Worm (Caenorhabditis elegans): ENCODE results near the gene miz-1.
A peak's percentile ranks its signal among the peaks of the same experiment; 100 is the strongest.

Gene miz-1

ce11 chrIV:10825383-10825782, 13.2 kb downstream of the miz-1 start:
- no peak for TF ChIP-seq zag-1 (tag; optimal IDR thresholded peaks at IDR 0.05)
- TF ChIP-seq gmeb-1 (tag; optimal IDR thresholded peaks at IDR 0.05), result no peak
- TF ChIP-seq ceh-82 (tag; optimal IDR thresholded peaks at IDR 0.05), result no peak
- no peak for TF ChIP-seq nhr-10 (tag; optimal IDR thresholded peaks at IDR 0.05)
- no peak for TF ChIP-seq mab-5 (tag; optimal IDR thresholded peaks at IDR 0.05)
- no peak for TF ChIP-seq ztf-1 (GFP tag; conservative IDR thresholded peaks at IDR 0.05)
- TF ChIP-seq peb-1 (tag; optimal IDR thresholded peaks at IDR 0.05), result no peak
- no peak for TF ChIP-seq nhr-23 (tag; optimal IDR thresholded peaks at IDR 0.05)
- TF ChIP-seq Y55F3AM.14 (GFP tag; optimal IDR thresholded peaks at IDR 0.05), result no peak
- no peak for TF ChIP-seq egl-27 (tag; optimal IDR thresholded peaks at IDR 0.05)
- no peak for TF ChIP-seq skn-1 (tag; optimal IDR thresholded peaks at IDR 0.05)
- TF ChIP-seq nhr-237 (tag; optimal IDR thresholded peaks at IDR 0.05), result no peak
- no peak for TF ChIP-seq lin-11 (tag; optimal IDR thresholded peaks at IDR 0.05)
- no peak for TF ChIP-seq ztf-4 (tag; optimal IDR thresholded peaks at IDR 0.05)

ce11 chrIV:10826029-10826428, 13.8 kb downstream of the miz-1 start:
- TF ChIP-seq blmp-1 (tag; optimal IDR thresholded peaks at IDR 0.05; ENCODE audit: insufficient read depth), result no peak
- TF ChIP-seq nhr-129 (tag; optimal IDR thresholded peaks at IDR 0.05), result peak; percentile 9
- no peak for TF ChIP-seq peb-1 (tag; optimal IDR thresholded peaks at IDR 0.05)

- TF ChIP-seq ztf-1 (GFP tag; conservative IDR thresholded peaks at IDR 0.05), result no peak
- TF ChIP-seq crh-2 (tag; optimal IDR thresholded peaks at IDR 0.05), result no peak
- TF ChIP-seq blmp-1 (tag; optimal IDR thresholded peaks at IDR 0.05; ENCODE audit: insufficient read depth), result no peak
- no peak for TF ChIP-seq ztf-11 (tag; optimal IDR thresholded peaks at IDR 0.05)
Measured at ce11 chrIV:10828049-10828448, 15.8 kb downstream of the miz-1 start, which contains the start of gene npax-3. Gene npax-3, minus strand, starts transcription at chrIV:10828149.

ce11 chrIV:10832148-10832547, 19.9 kb downstream of the miz-1 start, which contains the start of gene best-15:
Gene best-15, minus strand, starts transcription at chrIV:10832248.
- no peak for TF ChIP-seq dmd-4 (tag; optimal IDR thresholded peaks at IDR 0.05)
- TF ChIP-seq ama-1 (optimal IDR thresholded peaks at IDR 0.05), result no peak
- no peak for TF ChIP-seq gmeb-1 (tag; optimal IDR thresholded peaks at IDR 0.05)
- no peak for TF ChIP-seq nhr-237 (tag; optimal IDR thresholded peaks at IDR 0.05)
- TF ChIP-seq unc-39 (tag; optimal IDR thresholded peaks at IDR 0.05), result no peak

- no peak for TF ChIP-seq nhr-10 (tag; optimal IDR thresholded peaks at IDR 0.05)
- TF ChIP-seq C34F6.9 (tag; optimal IDR thresholded peaks at IDR 0.05), result no peak
- TF ChIP-seq R02D3.7 (tag; optimal IDR thresholded peaks at IDR 0.05), result no peak
- TF ChIP-seq nhr-6 (tag; optimal IDR thresholded peaks at IDR 0.05), result no peak
- TF ChIP-seq skn-1 (tag; optimal IDR thresholded peaks at IDR 0.05), result no peak
- no peak for TF ChIP-seq sma-9 (GFP tag; optimal IDR thresholded peaks at IDR 0.05)
- no peak for TF ChIP-seq sma-9 (tag; optimal IDR thresholded peaks at IDR 0.05)
- no peak for TF ChIP-seq nhr-237 (tag; optimal IDR thresholded peaks at IDR 0.05)
- TF ChIP-seq ztf-4 (tag; optimal IDR thresholded peaks at IDR 0.05), result no peak
- TF ChIP-seq lin-11 (tag; optimal IDR thresholded peaks at IDR 0.05), result no peak
- no peak for TF ChIP-seq elt-3 (tag; optimal IDR thresholded peaks at IDR 0.05)
- TF ChIP-seq ceh-82 (tag; optimal IDR thresholded peaks at IDR 0.05), result no peak
- TF ChIP-seq nhr-77 (tag; optimal IDR thresholded peaks at IDR 0.05), result no peak
- TF ChIP-seq dmd-4 (tag; optimal IDR thresholded peaks at IDR 0.05), result no peak
- TF ChIP-seq nhr-12 (tag; optimal IDR thresholded peaks at IDR 0.05), result no peak
Measured at ce11 chrIV:10842232-10842631, 30.0 kb downstream of the miz-1 start.

ce11 chrIV:10842705-10843364, 30.6 kb downstream of the miz-1 start, which contains the start of gene T11G6.5:
Gene T11G6.5, minus strand, starts transcription at chrIV:10842755.
- TF ChIP-seq skn-1 (tag; optimal IDR thresholded peaks at IDR 0.05) (no peak), unc-55 (GFP tag; optimal IDR thresholded peaks at IDR 0.05) (peak; percentile 41), R02D3.7 (tag; optimal IDR thresholded peaks at IDR 0.05) (no peak), egl-27 (tag; optimal IDR thresholded peaks at IDR 0.05) (no peak), snpc-4 (tag; optimal IDR thresholded peaks at IDR 0.05) (no peak), nhr-129 (tag; optimal IDR thresholded peaks at IDR 0.05) (peak; percentile 19), mbf-1 (tag; optimal IDR thresholded peaks at IDR 0.05) (no peak), lsy-2 (tag; optimal IDR thresholded peaks at IDR 0.05) (peak; percentile 76 to 95), blmp-1 (tag; optimal IDR thresholded peaks at IDR 0.05; ENCODE audit: insufficient read depth) (no peak), nhr-11 (tag; optimal IDR thresholded peaks at IDR 0.05) (no peak), aly-2 (tag; optimal IDR thresholded peaks at IDR 0.05) (no peak), lin-13 (GFP tag; optimal IDR thresholded peaks at IDR 0.05) (peak; percentile 26), unc-39 (tag; optimal IDR thresholded peaks at IDR 0.05) (no peak), F13H6.1 (tag; optimal IDR thresholded peaks at IDR 0.05) (peak; percentile 7), elt-3 (tag; optimal IDR thresholded peaks at IDR 0.05) (no peak), zag-1 (tag; optimal IDR thresholded peaks at IDR 0.05) (no peak), C34F6.9 (tag; optimal IDR thresholded peaks at IDR 0.05) (peak; percentile 48), nhr-21 (tag; optimal IDR thresholded peaks at IDR 0.05) (no peak)
